Worm (Caenorhabditis elegans) whole organism, midembryonic: ENCODE measurements around the gene vps-29.

Source experiments
- T22C8.4 ChIP-seq: fragments of 200-800 bp; sonication (Bioruptor generic); IDR thresholded peaks from 2 replicates; pipeline ENCODE4 v1.3.6; 2022; ENCODE audit warnings: missing genetic modification characterization, missing compliant biosample characterization
- cog-1 ChIP-seq: sonication (generic microtip); optimal IDR thresholded peaks from 2 replicates; lab custom pipeline; 2016; ENCODE audit warnings: missing genetic modification characterization, missing compliant biosample characterization
- flt-1 ChIP-seq: fragments of 200-800 bp; sonication (Bioruptor generic); IDR thresholded peaks from 2 replicates; pipeline ENCODE4 v1.3.6; 2022; ENCODE audit warnings: missing genetic modification characterization, missing compliant biosample characterization
- klf-2 ChIP-seq: fragments of 200-800 bp; sonication (Bioruptor generic); conservative IDR thresholded peaks from 2 replicates; pipeline ENCODE4 v1.3.6; 2022; ENCODE audit warnings: missing genetic modification reagents, missing genetic modification characterization, missing compliant biosample characterization
- med-1 ChIP-seq: sonication (generic microtip); optimal IDR thresholded peaks from 2 replicates; lab custom pipeline; 2017; ENCODE audit warnings: missing genetic modification characterization, mild to moderate bottlenecking, missing compliant biosample characterization, antibody characterized with exemption, missing genetic modification reagents; ENCODE audit not compliant: insufficient read depth
- ref-1 ChIP-seq: fragments of 200-800 bp; sonication (Bioruptor generic); conservative IDR thresholded peaks from 2 replicates; pipeline ENCODE4 v1.3.6; 2022; ENCODE audit warnings: missing genetic modification reagents, missing genetic modification characterization, missing compliant biosample characterization
- tab-1 ChIP-seq: fragments of 200-800 bp; sonication (Bioruptor generic); IDR thresholded peaks from 2 replicates; pipeline ENCODE4 v1.3.6; 2022; ENCODE audit warnings: missing genetic modification characterization, missing compliant biosample characterization
- ztf-23 ChIP-seq: fragments of 200-800 bp; sonication (Bioruptor generic); IDR thresholded peaks from 2 replicates; pipeline ENCODE4 v1.3.6; 2022; ENCODE audit warnings: missing genetic modification reagents, missing genetic modification characterization, missing compliant biosample characterization
- ztf-29 ChIP-seq: fragments of 200-800 bp; sonication (Bioruptor generic); IDR thresholded peaks from 2 replicates; pipeline ENCODE4 v1.3.6; 2022; ENCODE audit warnings: missing genetic modification reagents, missing genetic modification characterization, missing compliant biosample characterization

DNA sequence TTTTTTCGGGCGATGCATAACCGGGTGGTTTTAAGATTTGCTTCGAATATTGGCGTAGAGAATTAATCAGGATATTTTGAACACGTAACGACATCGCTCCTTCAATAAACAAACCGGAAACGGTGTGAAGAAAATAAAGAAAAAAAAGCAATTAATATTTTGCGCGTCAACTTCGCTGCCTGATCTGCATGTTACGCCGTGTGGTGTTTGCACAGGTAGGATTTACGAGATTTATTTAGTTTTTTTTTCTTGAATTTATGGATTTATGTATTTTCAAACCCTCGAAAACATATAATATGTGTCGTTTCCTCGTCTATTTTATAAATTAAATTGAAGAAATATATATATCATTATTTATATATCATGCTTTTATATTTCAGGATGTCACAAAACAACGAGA lies 1.8 kb upstream of the vps-29 start, which contains the start of the genes ZK1128.1 and mett-10:
- TF ChIP-seq tab-1 (no peak), ref-1 (GFP tag; lab: Robert Waterston, UW) (no peak), T22C8.4 (GFP tag; lab: Robert Waterston, UW) (no peak), ztf-23 (no peak), flt-1 (no peak), klf-2 (no peak), ztf-29 (GFP tag; lab: Robert Waterston, UW) (no peak), med-1 (no peak), cog-1 (tag; lab: Kevin White, UChicago) (no peak)
